Worm (Caenorhabditis elegans): Measurements from ENCODE around the gene ttr-5.

The ttr-5 gene

DNA sequence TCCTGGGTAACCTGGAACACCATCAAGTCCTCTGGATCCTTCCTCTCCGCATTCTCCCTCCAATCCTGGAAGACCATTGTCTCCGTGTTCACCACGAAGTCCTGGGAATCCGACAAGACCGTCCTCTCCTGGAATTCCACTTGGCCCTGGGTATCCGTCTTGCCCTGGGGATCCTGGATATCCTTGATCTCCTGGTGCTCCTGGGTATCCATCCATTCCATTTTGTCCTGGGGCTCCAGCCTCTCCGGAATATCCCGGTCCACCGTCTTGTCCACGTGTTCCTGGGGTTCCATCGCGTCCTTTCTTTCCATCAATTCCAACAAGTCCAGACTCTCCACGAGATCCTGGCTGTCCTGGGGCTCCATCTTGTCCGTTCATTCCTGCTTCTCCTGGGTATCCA lies 9.9 kb downstream of the ttr-5 start:
- TF ChIP-seq egl-27 (tag; optimal IDR thresholded peaks at IDR 0.05) (no peak), zag-1 (tag; optimal IDR thresholded peaks at IDR 0.05) (no peak), unc-62 (GFP tag; optimal IDR thresholded peaks at IDR 0.05) (no peak), nhr-21 (tag; optimal IDR thresholded peaks at IDR 0.05) (no peak), sma-3 (GFP tag; optimal IDR thresholded peaks at IDR 0.05) (no peak), peb-1 (tag; optimal IDR thresholded peaks at IDR 0.05) (no peak), R02D3.7 (tag; optimal IDR thresholded peaks at IDR 0.05) (no peak), nhr-11 (tag; optimal IDR thresholded peaks at IDR 0.05) (no peak), Y55F3AM.14 (GFP tag; optimal IDR thresholded peaks at IDR 0.05) (no peak), sma-9 (GFP tag; optimal IDR thresholded peaks at IDR 0.05) (no peak), sma-9 (tag; optimal IDR thresholded peaks at IDR 0.05) (no peak), alr-1 (tag; optimal IDR thresholded peaks at IDR 0.05) (no peak), C34F6.9 (tag; optimal IDR thresholded peaks at IDR 0.05) (no peak), elt-3 (tag; optimal IDR thresholded peaks at IDR 0.05) (no peak), sem-4 (tag; optimal IDR thresholded peaks at IDR 0.05) (no peak), snpc-4 (tag; optimal IDR thresholded peaks at IDR 0.05) (no peak), mab-5 (tag; optimal IDR thresholded peaks at IDR 0.05) (no peak)

- TF ChIP-seq crh-2 (tag; optimal IDR thresholded peaks at IDR 0.05) (no peak), mab-5 (tag; optimal IDR thresholded peaks at IDR 0.05) (no peak), lsy-2 (tag; optimal IDR thresholded peaks at IDR 0.05) (no peak), ztf-4 (tag; optimal IDR thresholded peaks at IDR 0.05) (no peak), nhr-23 (tag; optimal IDR thresholded peaks at IDR 0.05) (no peak), mbf-1 (tag; optimal IDR thresholded peaks at IDR 0.05) (no peak), nhr-10 (tag; optimal IDR thresholded peaks at IDR 0.05) (no peak), unc-62 (GFP tag; optimal IDR thresholded peaks at IDR 0.05) (no peak), ama-1 (optimal IDR thresholded peaks at IDR 0.05) (no peak), R02D3.7 (tag; optimal IDR thresholded peaks at IDR 0.05) (no peak), C34F6.9 (tag; optimal IDR thresholded peaks at IDR 0.05) (no peak), elt-1 (tag; optimal IDR thresholded peaks at IDR 0.05) (no peak), nhr-11 (tag; optimal IDR thresholded peaks at IDR 0.05) (no peak), ztf-1 (GFP tag; conservative IDR thresholded peaks at IDR 0.05) (no peak)
Measured at ce11 chrIII:9344347-9344746, 14.2 kb downstream of the ttr-5 start, which contains the start of gene emb-9. TSS of gene emb-9 (minus strand) at chrIII:9344447.

DNA sequence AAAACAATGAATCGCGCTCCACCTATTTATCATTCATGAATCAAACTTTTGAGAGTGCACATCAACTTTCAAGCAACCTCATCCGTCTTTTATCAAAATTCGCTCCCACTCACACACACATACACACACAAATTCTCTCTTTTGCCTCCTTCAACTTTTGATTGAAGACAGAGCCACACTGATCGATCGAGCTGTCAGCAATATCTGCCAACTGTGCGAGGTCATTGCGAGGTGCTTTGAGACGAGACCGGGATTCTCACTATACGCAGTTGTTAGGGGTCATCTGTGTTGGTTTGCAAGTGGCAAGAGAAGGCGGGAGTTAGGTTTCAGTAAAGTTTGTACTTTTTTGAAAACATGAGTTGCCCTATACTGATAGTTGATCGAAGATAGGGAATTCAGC lies 16.0 kb downstream of the ttr-5 start:
- TF ChIP-seq F13H6.1 (tag; optimal IDR thresholded peaks at IDR 0.05) (peak; percentile 36), nhr-129 (tag; optimal IDR thresholded peaks at IDR 0.05) (peak; percentile 49), nhr-10 (tag; optimal IDR thresholded peaks at IDR 0.05) (no peak)

DNA sequence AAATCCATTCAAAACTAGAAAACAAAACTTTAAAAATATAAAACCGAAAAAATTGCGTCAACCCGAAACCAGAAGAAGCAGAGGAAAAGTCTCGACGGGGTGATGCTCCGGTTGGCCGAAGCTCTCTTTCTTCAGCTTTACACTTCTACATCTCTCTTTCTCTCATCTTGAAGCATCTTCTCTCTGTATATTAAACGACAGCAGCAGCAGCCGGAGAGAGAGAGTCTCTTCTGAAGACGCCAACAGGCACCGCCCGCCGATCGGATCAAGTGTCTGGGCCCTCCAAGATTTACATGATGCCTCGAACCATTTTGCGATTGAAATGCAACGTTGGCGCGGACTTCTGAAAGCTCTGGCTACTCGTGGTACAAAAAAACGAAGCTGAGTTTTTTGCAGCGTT lies 16.6 kb downstream of the ttr-5 start:
- no peak for TF ChIP-seq unc-39 (tag; optimal IDR thresholded peaks at IDR 0.05)
- TF ChIP-seq sma-9 (GFP tag; optimal IDR thresholded peaks at IDR 0.05): peak; percentile 9
- no peak for TF ChIP-seq sma-9 (tag; optimal IDR thresholded peaks at IDR 0.05)
- no peak for TF ChIP-seq nhr-11 (tag; optimal IDR thresholded peaks at IDR 0.05)
- TF ChIP-seq nhr-129 (tag; optimal IDR thresholded peaks at IDR 0.05): peak; percentile 8
- no peak for TF ChIP-seq mab-5 (tag; optimal IDR thresholded peaks at IDR 0.05)
- TF ChIP-seq Y55F3AM.14 (GFP tag; optimal IDR thresholded peaks at IDR 0.05): no peak
- TF ChIP-seq peb-1 (tag; optimal IDR thresholded peaks at IDR 0.05): no peak
- TF ChIP-seq alr-1 (tag; optimal IDR thresholded peaks at IDR 0.05): no peak
- TF ChIP-seq unc-62 (GFP tag; optimal IDR thresholded peaks at IDR 0.05): no peak

DNA sequence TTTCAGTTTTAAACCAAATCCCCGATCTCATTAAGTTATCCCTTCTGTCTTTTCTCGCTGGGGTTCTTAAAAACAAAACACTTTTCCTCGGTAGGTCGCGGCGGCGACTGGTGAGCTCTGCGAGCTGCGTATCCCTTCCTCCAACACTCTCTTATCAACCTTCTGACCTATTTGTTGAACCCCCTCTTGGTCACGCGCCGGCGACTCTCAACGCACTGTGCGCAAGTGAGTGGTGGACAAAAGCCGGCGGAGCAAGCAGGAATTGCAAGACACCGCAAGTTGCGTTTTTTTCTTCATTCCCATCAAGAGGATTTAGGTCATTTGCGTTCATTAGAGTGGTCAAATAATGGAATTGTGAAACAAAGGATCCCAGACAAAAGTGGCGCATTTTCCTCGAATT lies 23.7 kb downstream of the ttr-5 start:
- TF ChIP-seq nhr-129 (tag; optimal IDR thresholded peaks at IDR 0.05) (peak; percentile 41), ztf-11 (tag; optimal IDR thresholded peaks at IDR 0.05) (no peak), F13H6.1 (tag; optimal IDR thresholded peaks at IDR 0.05) (peak; percentile 16), C34F6.9 (tag; optimal IDR thresholded peaks at IDR 0.05) (peak; percentile 36)

DNA sequence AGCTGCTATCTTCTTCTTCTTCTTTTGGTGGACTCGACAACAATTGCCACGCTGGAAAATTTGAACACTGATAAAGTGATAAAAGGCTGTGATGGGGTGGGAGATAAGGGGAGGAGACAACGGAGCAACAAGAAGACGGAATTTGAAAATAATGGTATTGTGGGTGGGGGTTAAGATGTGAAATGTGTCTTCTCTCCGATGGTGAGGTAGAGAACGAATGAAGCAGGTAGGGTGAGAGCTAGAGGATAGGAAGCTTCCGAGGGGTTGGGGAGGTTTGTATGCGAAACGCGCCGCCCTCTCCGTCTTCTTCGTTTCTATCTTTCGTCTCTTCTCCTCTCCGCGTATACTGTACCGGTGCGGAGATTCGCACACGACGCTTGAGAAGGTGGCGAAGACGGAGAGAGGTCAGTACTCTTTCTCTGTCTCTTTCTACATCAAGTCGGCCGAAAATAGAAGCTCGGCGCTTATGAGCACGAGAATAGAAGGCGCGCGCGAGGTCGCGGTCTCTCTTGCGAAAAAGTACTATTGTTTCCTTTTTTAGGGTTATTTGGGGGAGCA lies 25.4 kb downstream of the ttr-5 start, which contains the start of gene chtb-1:
chtb-1 (minus strand) TSS at position 51 of the 558 bp plus-strand sequence.
- TF ChIP-seq nhr-237 (tag; optimal IDR thresholded peaks at IDR 0.05) (no peak), ztf-1 (GFP tag; conservative IDR thresholded peaks at IDR 0.05) (no peak), unc-55 (GFP tag; optimal IDR thresholded peaks at IDR 0.05) (no peak), crh-2 (tag; optimal IDR thresholded peaks at IDR 0.05) (no peak), ceh-82 (tag; optimal IDR thresholded peaks at IDR 0.05) (no peak), gmeb-1 (tag; optimal IDR thresholded peaks at IDR 0.05) (no peak), unc-62 (GFP tag; optimal IDR thresholded peaks at IDR 0.05) (no peak)

All from whole organism, L2 larva.